Worm (Caenorhabditis elegans): ENCODE data around the gene ctbp-1.

DNA sequence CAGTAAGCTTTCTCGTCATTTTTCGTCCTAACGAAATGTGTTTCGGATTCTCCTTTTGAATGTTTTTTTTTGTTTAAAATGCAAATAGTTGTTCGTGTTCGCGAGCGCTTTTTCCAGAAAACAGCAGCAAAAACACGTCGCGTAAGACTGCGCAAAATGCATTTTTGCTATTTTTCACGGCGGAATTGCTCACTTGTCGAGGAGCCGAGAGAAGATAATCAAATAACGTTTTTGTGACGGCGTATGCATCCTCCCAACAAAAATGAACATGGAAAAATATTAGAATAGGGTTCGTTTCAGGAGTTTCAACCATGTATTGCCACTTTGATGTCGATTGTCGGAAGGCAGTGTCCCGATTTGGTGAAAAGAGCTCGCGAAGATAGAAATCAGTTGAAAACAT lies 14.5 kb downstream of the ctbp-1 start:
- TF ChIP-seq ztf-11 (tag; optimal IDR thresholded peaks at IDR 0.05) (no peak), lsy-2 (tag; optimal IDR thresholded peaks at IDR 0.05) (no peak), nhr-237 (tag; optimal IDR thresholded peaks at IDR 0.05) (no peak), nhr-28 (tag; optimal IDR thresholded peaks at IDR 0.05) (no peak), blmp-1 (tag; optimal IDR thresholded peaks at IDR 0.05) (no peak), sptf-1 (tag; optimal IDR thresholded peaks at IDR 0.05) (no peak), unc-39 (tag; optimal IDR thresholded peaks at IDR 0.05) (no peak), unc-120 (tag; optimal IDR thresholded peaks at IDR 0.05; ENCODE audit: poor library complexity, severe bottlenecking) (no peak), ceh-39 (tag; optimal IDR thresholded peaks at IDR 0.05) (no peak), unc-62 (GFP tag; optimal IDR thresholded peaks at IDR 0.05) (no peak), nhr-76 (tag; optimal IDR thresholded peaks at IDR 0.05) (no peak), lin-32 (GFP tag; optimal IDR thresholded peaks at IDR 0.05) (no peak)
